Fruit fly (Drosophila melanogaster) whole organism, embryonic: ENCODE data around the gene TfIIA-S.
A peak's percentile ranks its signal among the peaks of the same experiment; 100 is the strongest.

Source experiments
- CG15601 ChIP-seq: fragments of 200-800 bp; sonication (Bioruptor generic); optimal IDR thresholded peaks from 3 replicates; lab custom pipeline; 2019; ENCODE audit warnings: missing biosample characterization, mild to moderate bottlenecking, missing genetic modification characterization, moderate library complexity
- CG1647 ChIP-seq: fragments of 200-800 bp; sonication (Bioruptor generic); optimal IDR thresholded peaks from 3 replicates; lab custom pipeline; 2016; ENCODE audit warnings: missing biosample characterization, missing genetic modification characterization
- CG9797 ChIP-seq: fragments of 200-800 bp; sonication (Bioruptor generic); optimal IDR thresholded peaks from 3 replicates; lab custom pipeline; 2018; ENCODE audit warnings: missing biosample characterization, mild to moderate bottlenecking, missing genetic modification characterization
- HLH3B ChIP-seq: fragments of 200-800 bp; sonication (Bioruptor generic); IDR thresholded peaks from 2 replicates; pipeline ENCODE4 v1.3.6; 2022; ENCODE audit warnings: missing biosample characterization, missing genetic modification characterization
- Mad ChIP-seq: fragments of 200-800 bp; sonication (Bioruptor generic); optimal IDR thresholded peaks from 2 replicates; lab custom pipeline; 2016; ENCODE audit warnings: missing biosample characterization, missing genetic modification characterization
- otp ChIP-seq: fragments of 200-800 bp; sonication (Bioruptor generic); IDR thresholded peaks from 3 replicates; pipeline ENCODE4, ENCODE4 v1.3.6; 2022; ENCODE audit warnings: missing biosample characterization, missing genetic modification characterization
- scrt ChIP-seq: fragments of 200-800 bp; sonication (Bioruptor generic); optimal IDR thresholded peaks from 2 replicates; lab custom pipeline; 2018; ENCODE audit warnings: missing biosample characterization, mild to moderate bottlenecking, missing genetic modification characterization, moderate library complexity
- shn ChIP-seq: fragments of 200-800 bp; sonication (Bioruptor generic); optimal IDR thresholded peaks from 3 replicates; lab custom pipeline; 2016; ENCODE audit warnings: missing biosample characterization, missing genetic modification characterization
- slou ChIP-seq: fragments of 200-800 bp; sonication (Bioruptor generic); optimal IDR thresholded peaks from 3 replicates; lab custom pipeline; 2016; ENCODE audit warnings: missing biosample characterization, missing genetic modification characterization

DNA sequence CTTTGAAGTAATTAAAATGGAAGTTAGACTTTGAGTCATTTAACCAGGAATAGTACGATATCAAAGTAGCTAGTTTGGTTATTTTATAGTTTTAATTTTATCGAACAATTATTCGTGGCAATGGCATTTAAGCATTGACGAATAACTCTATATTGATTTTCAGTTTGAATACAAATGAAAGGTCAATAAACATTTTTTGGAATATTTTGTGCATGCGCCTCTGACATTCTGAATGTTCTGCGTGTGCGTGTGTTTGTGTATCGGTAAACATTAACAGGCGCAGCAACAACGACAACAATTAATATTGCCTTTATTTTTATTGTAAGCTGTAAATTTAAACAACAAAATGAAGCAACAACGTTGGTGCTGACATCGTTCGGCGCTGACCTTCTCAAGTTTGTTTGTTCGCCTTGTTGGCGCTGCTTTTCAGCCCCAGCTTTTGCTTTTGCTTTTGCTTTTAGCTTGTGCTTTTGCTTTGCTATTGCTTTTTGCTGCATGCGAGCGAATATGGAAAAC, 18.5 kb upstream of the TfIIA-S start:
- TF ChIP-seq CG9797 (GFP tag; lab: Kevin White, UChicago) (no peak), HLH3B (GFP tag; lab: Robert Waterston, UW) (no peak), CG1647 (GFP tag; lab: Kevin White, UChicago) (no peak), otp (GFP tag; lab: Robert Waterston, UW) (0 out of 3 replicates have a peak, but pooled peaks have one; percentile 13), shn (GFP tag; lab: Kevin White, UChicago) (no peak), CG15601 (tag; lab: Kevin White, UChicago) (peak; percentile 47), scrt (GFP tag; lab: Kevin White, UChicago) (peak; percentile 0), Mad (GFP tag; lab: Kevin White, UChicago) (no peak), slou (GFP tag; lab: Kevin White, UChicago) (no peak)
